Worm (Caenorhabditis elegans) whole organism, L2 larva: ENCODE results near the gene rpc-2.

Experiments
- C34F6.9 ChIP-seq: fragments of 150-350 bp; optimal IDR thresholded peaks from 2 replicates; lab custom pipeline; 2014; ENCODE audit warnings: missing biosample characterization, missing genetic modification characterization
- F13H6.1 ChIP-seq: sonication (generic microtip); optimal IDR thresholded peaks from 2 replicates; lab custom pipeline; 2016; ENCODE audit warnings: missing genetic modification characterization, missing compliant biosample characterization
- R02D3.7 ChIP-seq: fragments of 150-350 bp; optimal IDR thresholded peaks from 2 replicates; lab custom pipeline; 2014; ENCODE audit warnings: missing biosample characterization, missing genetic modification characterization
- Y55F3AM.14 ChIP-seq: fragments of 200-800 bp; sonication (Bioruptor generic); optimal IDR thresholded peaks from 2 replicates; lab custom pipeline; 2018; ENCODE audit warnings: mild to moderate bottlenecking, missing genetic modification characterization, missing compliant biosample characterization
- alr-1 ChIP-seq: fragments of 150-350 bp; optimal IDR thresholded peaks from 2 replicates; lab custom pipeline; 2014; ENCODE audit warnings: missing biosample characterization, missing genetic modification characterization
- aly-2 ChIP-seq: fragments of 150-350 bp; optimal IDR thresholded peaks from 2 replicates; lab custom pipeline; 2014; ENCODE audit warnings: missing biosample characterization, missing genetic modification characterization
- ama-1 ChIP-seq: fragments of 150-350 bp; optimal IDR thresholded peaks from 2 replicates; lab custom pipeline; 2018; ENCODE audit warnings: inconsistent platforms
- blmp-1 ChIP-seq: sonication (generic microtip); optimal IDR thresholded peaks from 2 replicates; lab custom pipeline; 2017; ENCODE audit warnings: missing genetic modification characterization, mild to moderate bottlenecking, missing compliant biosample characterization, antibody characterized with exemption, moderate library complexity; ENCODE audit not compliant: insufficient read depth
- ceh-16 ChIP-seq: fragments of 150-350 bp; optimal IDR thresholded peaks from 2 replicates; lab custom pipeline; 2014; ENCODE audit warnings: missing biosample characterization, missing genetic modification characterization
- ceh-82 ChIP-seq: fragments of 150-350 bp; optimal IDR thresholded peaks from 2 replicates; lab custom pipeline; 2014; ENCODE audit warnings: missing biosample characterization, missing genetic modification characterization
- dmd-4 ChIP-seq: sonication (generic microtip); optimal IDR thresholded peaks from 2 replicates; lab custom pipeline; 2017; ENCODE audit warnings: missing biosample characterization, missing genetic modification characterization
- egl-27 ChIP-seq: sonication (generic microtip); optimal IDR thresholded peaks from 3 replicates; lab custom pipeline; 2017; ENCODE audit warnings: missing biosample characterization, missing genetic modification reagents, missing genetic modification characterization
- elt-1 ChIP-seq: fragments of 150-350 bp; optimal IDR thresholded peaks from 2 replicates; lab custom pipeline; 2014; ENCODE audit warnings: missing biosample characterization, missing genetic modification characterization
- elt-3 ChIP-seq: sonication (generic microtip); optimal IDR thresholded peaks from 2 replicates; lab custom pipeline; 2017; ENCODE audit warnings: missing biosample characterization, missing genetic modification characterization
- fos-1 ChIP-seq: fragments of 150-350 bp; optimal IDR thresholded peaks from 2 replicates; lab custom pipeline; 2014; ENCODE audit warnings: missing biosample characterization, missing genetic modification characterization
- gmeb-1 ChIP-seq: fragments of 150-350 bp; optimal IDR thresholded peaks from 2 replicates; lab custom pipeline; 2014; ENCODE audit warnings: missing biosample characterization, missing genetic modification characterization
- lin-11 ChIP-seq: fragments of 150-350 bp; sonication (generic microtip); optimal IDR thresholded peaks from 2 replicates; lab custom pipeline; 2014; ENCODE audit warnings: missing biosample characterization, missing genetic modification characterization, inconsistent platforms, mixed read lengths
- lin-13 ChIP-seq: fragments of 150-350 bp; optimal IDR thresholded peaks from 2 replicates; lab custom pipeline; 2014; ENCODE audit warnings: missing biosample characterization, missing genetic modification reagents, missing genetic modification characterization
- lin-39 ChIP-seq: fragments of 150-350 bp; optimal IDR thresholded peaks from 2 replicates; lab custom pipeline; 2014; ENCODE audit warnings: missing biosample characterization, missing genetic modification reagents, missing genetic modification characterization
- lsy-2 ChIP-seq, 2 experiments: fragments of 150-350 bp in 1 of 2; sonication (generic microtip) in 1 of 2; optimal IDR thresholded peaks; 2 replicates each; lab custom pipeline; 2014 to 2017; ENCODE audit warnings: missing biosample characterization in 2 of 2, missing genetic modification characterization in 2 of 2
- mab-5 ChIP-seq: fragments of 150-350 bp; optimal IDR thresholded peaks from 2 replicates; lab custom pipeline; 2014; ENCODE audit warnings: missing biosample characterization, missing genetic modification characterization
- mbf-1 ChIP-seq: sonication (generic microtip); optimal IDR thresholded peaks from 2 replicates; lab custom pipeline; 2017; ENCODE audit warnings: missing biosample characterization, missing genetic modification characterization
- mdl-1 ChIP-seq, 2 experiments: fragments of 150-350 bp in 1 of 2; sonication (generic microtip) in 1 of 2; optimal IDR thresholded peaks; 2 replicates each; lab custom pipeline; 2017; ENCODE audit warnings: missing biosample characterization in 2 of 2, missing genetic modification characterization in 2 of 2
- nhr-12 ChIP-seq: fragments of 150-350 bp; optimal IDR thresholded peaks from 2 replicates; lab custom pipeline; 2014; ENCODE audit warnings: missing biosample characterization, missing genetic modification characterization
- nhr-129 ChIP-seq: fragments of 150-350 bp; optimal IDR thresholded peaks from 2 replicates; lab custom pipeline; 2014; ENCODE audit warnings: missing biosample characterization, missing genetic modification characterization
- nhr-21 ChIP-seq: fragments of 150-350 bp; optimal IDR thresholded peaks from 2 replicates; lab custom pipeline; 2014; ENCODE audit warnings: missing biosample characterization, missing genetic modification characterization
- nhr-23 ChIP-seq: fragments of 150-350 bp; optimal IDR thresholded peaks from 2 replicates; lab custom pipeline; 2014; ENCODE audit warnings: missing biosample characterization, missing genetic modification reagents, missing genetic modification characterization
- nhr-237 ChIP-seq: fragments of 150-350 bp; optimal IDR thresholded peaks from 2 replicates; lab custom pipeline; 2014; ENCODE audit warnings: missing biosample characterization, missing genetic modification characterization
- nhr-25 ChIP-seq: fragments of 150-350 bp; sonication (generic microtip); optimal IDR thresholded peaks from 3 replicates; lab custom pipeline; 2014; ENCODE audit warnings: missing biosample characterization, missing genetic modification characterization
- nhr-6 ChIP-seq: fragments of 150-350 bp; optimal IDR thresholded peaks from 2 replicates; lab custom pipeline; 2014; ENCODE audit warnings: missing biosample characterization, missing genetic modification characterization
- nhr-77 ChIP-seq: fragments of 150-350 bp; optimal IDR thresholded peaks from 2 replicates; lab custom pipeline; 2014; ENCODE audit warnings: missing biosample characterization, missing genetic modification characterization
- peb-1 ChIP-seq: fragments of 150-350 bp; optimal IDR thresholded peaks from 2 replicates; lab custom pipeline; 2014; ENCODE audit warnings: missing biosample characterization, missing genetic modification characterization
- sem-4 ChIP-seq: fragments of 150-350 bp; optimal IDR thresholded peaks from 2 replicates; lab custom pipeline; 2014; ENCODE audit warnings: missing biosample characterization, missing genetic modification reagents, missing genetic modification characterization
- skn-1 ChIP-seq: sonication (generic microtip); optimal IDR thresholded peaks from 2 replicates; lab custom pipeline; 2017; ENCODE audit warnings: missing biosample characterization, missing genetic modification characterization
- sma-3 ChIP-seq: sonication (generic microtip); optimal IDR thresholded peaks from 2 replicates; lab custom pipeline; 2016; ENCODE audit warnings: missing genetic modification reagents, missing genetic modification characterization, missing compliant biosample characterization
- sma-9 ChIP-seq, 2 experiments: fragments of 150-350 bp in 1 of 2; sonication (generic microtip) in 1 of 2; optimal IDR thresholded peaks; 2 replicates each; lab custom pipeline; 2014 to 2016; ENCODE audit warnings: missing genetic modification characterization in 2 of 2, mild to moderate bottlenecking in 1 of 2, missing biosample characterization in 1 of 2, missing compliant biosample characterization in 1 of 2, missing genetic modification reagents in 1 of 2, moderate library complexity in 1 of 2
- snpc-4 ChIP-seq: fragments of 150-350 bp; optimal IDR thresholded peaks from 2 replicates; lab custom pipeline; 2014; ENCODE audit warnings: missing biosample characterization, missing genetic modification characterization
- unc-39 ChIP-seq: fragments of 150-350 bp; optimal IDR thresholded peaks from 2 replicates; lab custom pipeline; 2014; ENCODE audit warnings: missing biosample characterization, missing genetic modification characterization
- unc-55 ChIP-seq: fragments of 150-350 bp; sonication (generic microtip); optimal IDR thresholded peaks from 3 replicates; lab custom pipeline; 2014; ENCODE audit warnings: missing biosample characterization, missing genetic modification reagents, missing genetic modification characterization
- unc-62 ChIP-seq: fragments of 150-350 bp; optimal IDR thresholded peaks from 2 replicates; lab custom pipeline; 2014; ENCODE audit warnings: missing biosample characterization, missing genetic modification reagents, missing genetic modification characterization
- zag-1 ChIP-seq: fragments of 150-350 bp; optimal IDR thresholded peaks from 2 replicates; lab custom pipeline; 2014; ENCODE audit warnings: missing biosample characterization, missing genetic modification characterization
- ztf-1 ChIP-seq: fragments of 200-800 bp; sonication (Bioruptor generic); conservative IDR thresholded peaks from 2 replicates; pipeline ENCODE4 v1.3.6; 2022; ENCODE audit warnings: missing genetic modification characterization, missing compliant biosample characterization
- ztf-11 ChIP-seq: sonication (generic microtip); optimal IDR thresholded peaks from 2 replicates; lab custom pipeline; 2017; ENCODE audit warnings: missing biosample characterization, missing genetic modification characterization

The rpc-2 gene

ce11 chrIII:5594350-5594749 is 37.2 kb downstream of the rpc-2 start:
- TF ChIP-seq aly-2 = no peak
- no peak for TF ChIP-seq unc-39 (tag; lab: Kevin White, UChicago)
- no peak for TF ChIP-seq elt-3 (tag; lab: Kevin White, UChicago)
- TF ChIP-seq fos-1 (tag; lab: Kevin White, UChicago) = peak; percentile 19
- peak; percentile 7 for TF ChIP-seq sma-9 (GFP tag; optimal IDR thresholded peaks at IDR 0.05; lab: Kevin White, UChicago)
- TF ChIP-seq sma-9 (tag; optimal IDR thresholded peaks at IDR 0.05; lab: Kevin White, UChicago) = no peak
- TF ChIP-seq egl-27 = no peak
- no peak for TF ChIP-seq ceh-16 (tag; lab: Kevin White, UChicago)
- TF ChIP-seq nhr-237 (tag; lab: Kevin White, UChicago) = no peak
- TF ChIP-seq mdl-1 (tag; optimal IDR thresholded peaks at IDR 0.05; lab: Kevin White, UChicago) = no peak
- no peak for TF ChIP-seq mbf-1
- peak; percentile 71 for TF ChIP-seq nhr-25 (tag; lab: Kevin White, UChicago)
- TF ChIP-seq unc-55 = no peak
- TF ChIP-seq C34F6.9 (tag; lab: Kevin White, UChicago) = no peak
- TF ChIP-seq lin-11 (tag; lab: Kevin White, UChicago) = no peak
- no peak for TF ChIP-seq lsy-2 (tag; optimal IDR thresholded peaks at IDR 0.05; lab: Kevin White, UChicago)
- no peak for TF ChIP-seq zag-1
- TF ChIP-seq Y55F3AM.14 (GFP tag; lab: Kevin White, UChicago) = no peak
- no peak for TF ChIP-seq unc-62 (GFP tag; lab: Kevin White, UChicago)
- TF ChIP-seq lin-13 (GFP tag; lab: Kevin White, UChicago) = no peak
- no peak for TF ChIP-seq sem-4 (tag; lab: Kevin White, UChicago)
- TF ChIP-seq ceh-82 (tag; lab: Kevin White, UChicago) = no peak
- no peak for TF ChIP-seq dmd-4 (tag; lab: Kevin White, UChicago)
- TF ChIP-seq nhr-21 = peak; percentile 30
- TF ChIP-seq gmeb-1 (tag; lab: Kevin White, UChicago) = no peak
- TF ChIP-seq sma-3 (GFP tag; lab: Kevin White, UChicago) = peak; percentile 43
- TF ChIP-seq, all 48 proteins: peak for 5

ce11 chrIII:5595445-5595844 is 38.3 kb downstream of the rpc-2 start, which contains the start of gene ced-6:
Gene ced-6 (plus strand): TSS chrIII:5595771.
- TF ChIP-seq fos-1 (tag; lab: Kevin White, UChicago) (peak; percentile 73), nhr-21 (no peak), nhr-12 (tag; lab: Kevin White, UChicago) (no peak), mdl-1 (tag; optimal IDR thresholded peaks at IDR 0.05; lab: Kevin White, UChicago) (no peak), sem-4 (tag; lab: Kevin White, UChicago) (no peak), sma-3 (GFP tag; lab: Kevin White, UChicago) (peak; percentile 9), alr-1 (tag; lab: Kevin White, UChicago) (no peak)

- TF ChIP-seq nhr-237 (tag; lab: Kevin White, UChicago) = no peak
- no peak for TF ChIP-seq peb-1 (tag; lab: Kevin White, UChicago)
- TF ChIP-seq unc-62 (GFP tag; lab: Kevin White, UChicago) = no peak
- TF ChIP-seq Y55F3AM.14 (GFP tag; lab: Kevin White, UChicago) = no peak
- TF ChIP-seq sma-9 (GFP tag; optimal IDR thresholded peaks at IDR 0.05; lab: Kevin White, UChicago) = no peak
- no peak for TF ChIP-seq sma-9 (tag; optimal IDR thresholded peaks at IDR 0.05; lab: Kevin White, UChicago)
- peak; percentile 5 for TF ChIP-seq nhr-25 (tag; lab: Kevin White, UChicago)
- TF ChIP-seq C34F6.9 (tag; lab: Kevin White, UChicago) = no peak
- TF ChIP-seq ceh-82 (tag; lab: Kevin White, UChicago) = no peak
These were observed 42.8 kb downstream of the rpc-2 start, which contains the start of gene wdr-37 for ce11 chrIII:5599958-5600357. Gene wdr-37 (minus strand): TSS chrIII:5600058.

- no peak for TF ChIP-seq skn-1 (tag; lab: Kevin White, UChicago)
- no peak for TF ChIP-seq Y55F3AM.14 (GFP tag; lab: Kevin White, UChicago)
- no peak for TF ChIP-seq snpc-4 (tag; lab: Kevin White, UChicago)
- TF ChIP-seq unc-62 (GFP tag; lab: Kevin White, UChicago) = no peak
- no peak for TF ChIP-seq nhr-6
- TF ChIP-seq lin-11 (tag; lab: Kevin White, UChicago) = no peak
- TF ChIP-seq sem-4 (tag; lab: Kevin White, UChicago) = peak; percentile 22
- no peak for TF ChIP-seq R02D3.7
- no peak for TF ChIP-seq ama-1 (lab: Kevin White, UChicago)
- peak; percentile 64 for TF ChIP-seq fos-1 (tag; lab: Kevin White, UChicago)
- TF ChIP-seq nhr-23 (tag; lab: Kevin White, UChicago) = no peak
- TF ChIP-seq lin-39 = no peak
- TF ChIP-seq alr-1 (tag; lab: Kevin White, UChicago) = no peak
- peak; percentile 87 for TF ChIP-seq nhr-129 (tag; lab: Kevin White, UChicago)
- no peak for TF ChIP-seq mbf-1
- peak; percentile 63 for TF ChIP-seq nhr-25 (tag; lab: Kevin White, UChicago)
- TF ChIP-seq blmp-1 (tag; lab: Kevin White, UChicago) = no peak
- TF ChIP-seq F13H6.1 (tag; lab: Kevin White, UChicago) = peak; percentile 65
- peak; percentile 58 for TF ChIP-seq egl-27
- no peak for TF ChIP-seq dmd-4 (tag; lab: Kevin White, UChicago)
- TF ChIP-seq gmeb-1 (tag; lab: Kevin White, UChicago) = peak; percentile 62
- no peak for TF ChIP-seq mab-5
- TF ChIP-seq nhr-77 = no peak
- no peak for TF ChIP-seq ztf-1 (GFP tag; lab: Robert Waterston, UW)
- TF ChIP-seq ceh-82 (tag; lab: Kevin White, UChicago) = no peak
- no peak for TF ChIP-seq elt-1 (tag; lab: Kevin White, UChicago)
- no peak for TF ChIP-seq nhr-237 (tag; lab: Kevin White, UChicago)
- peak; percentile 74 for TF ChIP-seq lin-13 (GFP tag; lab: Kevin White, UChicago)
- TF ChIP-seq ztf-11 = no peak
- TF ChIP-seq unc-55 = peak; percentile 20
- no peak for TF ChIP-seq elt-3 (tag; lab: Kevin White, UChicago)
These were observed 44.8 kb downstream of the rpc-2 start for ce11 chrIII:5601999-5602398.
